Fruit fly (Drosophila melanogaster) whole organism, wandering third instar larva: ENCODE results near the gene Rab39.
A peak's percentile ranks its signal among the peaks of the same experiment; 100 is the strongest.

Source experiments
- Dfd ChIP-seq: fragments of >200 bp; optimal IDR thresholded peaks from 2 replicates; lab custom pipeline; 2017; ENCODE audit warnings: missing biosample characterization, missing genetic modification characterization
- Mio ChIP-seq: sonication (Bioruptor generic); optimal IDR thresholded peaks from 2 replicates; lab custom pipeline; 2016; ENCODE audit warnings: missing biosample characterization, missing genetic modification characterization
- Vsx2 ChIP-seq: fragments of 200-300, 225-300 bp; sonication (Bioruptor generic); optimal IDR thresholded peaks from 2 replicates; lab custom pipeline; 2018; ENCODE audit warnings: missing biosample characterization, missing genetic modification characterization; ENCODE audit not compliant: partially characterized antibody
- sage ChIP-seq: fragments of 200-800 bp; sonication (Bioruptor generic); optimal IDR thresholded peaks from 2 replicates; lab custom pipeline; 2016; ENCODE audit warnings: missing biosample characterization, mild to moderate bottlenecking, missing genetic modification characterization

- TF ChIP-seq Dfd (GFP tag; lab: Kevin White, UChicago), result no peak
- peak; percentile 69 for TF ChIP-seq Mio (GFP tag; lab: Kevin White, UChicago)
- no peak for TF ChIP-seq Vsx2 (GFP tag; lab: Kevin White, UChicago)
- peak; percentile 5 for TF ChIP-seq sage
Measured at dm6 chrX:7700239-7700793, 34.4 kb upstream of the Rab39 start.
